Fruit fly (Drosophila melanogaster) whole organism, adult: ENCODE results near the gene Tbc1d22.
A peak's percentile ranks its signal among the peaks of the same experiment; 100 is the strongest.

Experiments
- CG11617 ChIP-seq: fragments of 200-800 bp; sonication (Bioruptor generic); optimal IDR thresholded peaks from 2 replicates; lab custom pipeline; 2017; ENCODE audit warnings: mild to moderate bottlenecking, missing biosample characterization, missing genetic modification reagents, missing genetic modification characterization
- CG12768 ChIP-seq: fragments of 200-800 bp; sonication (Bioruptor generic); optimal IDR thresholded peaks from 2 replicates; lab custom pipeline; 2017; ENCODE audit warnings: missing biosample characterization, missing genetic modification characterization, mild to moderate bottlenecking, moderate library complexity, missing genetic modification reagents
- CG14711 ChIP-seq: fragments of 200-800 bp; sonication (Bioruptor generic); optimal IDR thresholded peaks from 2 replicates; lab custom pipeline; 2018; ENCODE audit warnings: missing biosample characterization, mild to moderate bottlenecking, missing genetic modification characterization, moderate library complexity
- CG1620 ChIP-seq: fragments of 200-800 bp; sonication (Bioruptor generic); optimal IDR thresholded peaks from 2 replicates; lab custom pipeline; 2016; ENCODE audit warnings: missing biosample characterization, missing genetic modification characterization
- CG33017 ChIP-seq: fragments of 200-800 bp; sonication (Bioruptor generic); optimal IDR thresholded peaks from 2 replicates; lab custom pipeline; 2018; ENCODE audit warnings: missing biosample characterization, mild to moderate bottlenecking, missing genetic modification characterization, moderate library complexity
- CG5204 ChIP-seq: fragments of 200-800 bp; sonication (Bioruptor generic); optimal IDR thresholded peaks from 2 replicates; lab custom pipeline; 2016; ENCODE audit warnings: missing biosample characterization, missing genetic modification characterization
- CG7045 ChIP-seq: fragments of 200-800 bp; sonication (Bioruptor generic); optimal IDR thresholded peaks from 2 replicates; lab custom pipeline; 2017; ENCODE audit warnings: missing biosample characterization, mild to moderate bottlenecking, missing genetic modification characterization
- CG7101 ChIP-seq: fragments of 200-800 bp; sonication (Bioruptor generic); optimal IDR thresholded peaks from 2 replicates; lab custom pipeline; 2018; ENCODE audit warnings: missing biosample characterization, mild to moderate bottlenecking, missing genetic modification characterization, moderate library complexity
- Clk ChIP-seq: fragments of 200-800 bp; sonication (Bioruptor generic); optimal IDR thresholded peaks from 2 replicates; lab custom pipeline; 2017; ENCODE audit warnings: missing biosample characterization, missing genetic modification characterization
- Crg-1 ChIP-seq: fragments of 200-800 bp; sonication (Bioruptor generic); optimal IDR thresholded peaks from 2 replicates; lab custom pipeline; 2016; ENCODE audit warnings: missing biosample characterization, missing genetic modification characterization
- Hr96 ChIP-seq: fragments of 200-800 bp; sonication (Bioruptor generic); optimal IDR thresholded peaks from 2 replicates; lab custom pipeline; 2016; ENCODE audit warnings: missing biosample characterization, missing genetic modification characterization
- Mnt ChIP-seq: fragments of 200-800 bp; sonication (Bioruptor generic); optimal IDR thresholded peaks from 2 replicates; lab custom pipeline; 2016; ENCODE audit warnings: missing biosample characterization, mild to moderate bottlenecking, missing genetic modification characterization
- bab1 ChIP-seq: fragments of 200-800 bp; sonication (Bioruptor generic); optimal IDR thresholded peaks from 3 replicates; lab custom pipeline; 2019; ENCODE audit warnings: missing biosample characterization, mild to moderate bottlenecking, missing genetic modification characterization, moderate library complexity
- cic ChIP-seq: fragments of 200-800 bp; sonication (Bioruptor generic); optimal IDR thresholded peaks from 2 replicates; lab custom pipeline; 2017; ENCODE audit warnings: missing biosample characterization, mild to moderate bottlenecking, missing genetic modification characterization, moderate library complexity
- cnc ChIP-seq, 2 experiments: fragments of >200 bp; optimal IDR thresholded peaks; 2 replicates each; lab custom pipeline; 2017
- kay ChIP-seq: fragments of 200-800 bp; sonication (Bioruptor generic); peaks from one replicate; lab custom pipeline; 2016; ENCODE audit warnings: missing biosample characterization, missing genetic modification characterization, borderline replicate concordance
- ovo ChIP-seq: fragments of 200-800 bp; sonication (Bioruptor generic); optimal IDR thresholded peaks from 2 replicates; lab custom pipeline; 2016; ENCODE audit warnings: missing biosample characterization, missing genetic modification characterization
- pad ChIP-seq: fragments of 200-800 bp; sonication (Bioruptor generic); optimal IDR thresholded peaks from 3 replicates; lab custom pipeline; 2017; ENCODE audit warnings: missing biosample characterization, missing genetic modification characterization, mild to moderate bottlenecking, moderate library complexity, missing genetic modification reagents
- tj ChIP-seq: fragments of 200-800 bp; sonication (Bioruptor generic); optimal IDR thresholded peaks from 3 replicates; lab custom pipeline; 2017; ENCODE audit warnings: missing biosample characterization, mild to moderate bottlenecking, missing genetic modification characterization, moderate library complexity
- toe ChIP-seq: fragments of 200-800 bp; sonication (Bioruptor generic); optimal IDR thresholded peaks from 2 replicates; lab custom pipeline; 2016; ENCODE audit warnings: missing biosample characterization, missing genetic modification characterization

Gene Tbc1d22

DNA sequence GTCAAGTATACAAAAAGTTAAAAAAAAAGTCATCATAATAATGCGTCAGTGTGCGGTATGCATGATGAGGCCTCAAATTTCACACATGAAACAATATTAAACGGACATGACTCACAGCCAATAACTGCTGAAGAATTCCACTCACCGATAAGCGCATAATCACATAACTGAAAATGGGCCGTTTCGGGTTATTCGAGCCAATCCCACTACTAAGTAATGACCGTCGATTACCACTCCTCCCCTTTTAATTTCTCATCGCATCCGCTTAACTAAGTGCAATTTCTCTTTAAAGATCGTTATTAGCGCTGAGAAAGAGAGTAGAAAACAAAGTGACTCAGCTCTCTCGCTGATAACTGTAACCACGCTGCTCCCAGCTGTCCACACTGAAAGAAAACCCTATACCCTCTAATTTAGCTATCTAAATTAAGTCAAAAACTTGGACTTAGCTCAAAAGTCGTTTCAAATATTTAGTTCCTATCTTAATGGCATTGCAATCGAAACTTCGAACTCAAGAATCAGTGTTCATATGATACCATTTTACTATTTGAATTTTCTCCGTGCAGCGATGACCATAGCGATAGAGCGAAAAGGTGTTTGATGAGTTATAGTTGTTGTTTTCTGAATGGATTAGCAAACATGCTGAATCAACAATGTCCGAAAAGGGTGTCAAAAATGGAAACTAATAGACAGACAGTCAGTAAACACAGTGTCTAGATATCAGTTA lies 10.9 kb downstream of the Tbc1d22 start:
- TF ChIP-seq CG5204 (GFP tag; lab: Kevin White, UChicago) = no peak
- peak; percentile 7 for TF ChIP-seq CG7045 (GFP tag; lab: Kevin White, UChicago)
- TF ChIP-seq CG33017 = peak; percentile 86
- TF ChIP-seq Crg-1 = peak; percentile 48
- TF ChIP-seq cic (GFP tag; lab: Kevin White, UChicago) = peak; percentile 9
- peak; percentile 76 for TF ChIP-seq CG11617
- TF ChIP-seq toe (GFP tag; lab: Kevin White, UChicago) = no peak
- TF ChIP-seq kay (GFP tag; lab: Kevin White, UChicago) = no peak
- peak; percentile 43 for TF ChIP-seq Mnt (GFP tag; lab: Kevin White, UChicago)
- peak; percentile 81 for TF ChIP-seq bab1
- TF ChIP-seq Clk (GFP tag; lab: Kevin White, UChicago) = no peak
- TF ChIP-seq CG7101 (tag; lab: Kevin White, UChicago) = peak; percentile 77
- TF ChIP-seq tj = peak; percentile 40
- no peak for TF ChIP-seq pad (GFP tag; lab: Kevin White, UChicago)
- no peak for TF ChIP-seq cnc (optimal IDR thresholded peaks at IDR 0.05; lab: Kevin White, UChicago)
- peak; percentile 57 for TF ChIP-seq CG12768 (GFP tag; lab: Kevin White, UChicago)
- peak; percentile 58 for TF ChIP-seq CG1620 (GFP tag; lab: Kevin White, UChicago)
- no peak for TF ChIP-seq Hr96
- peak; percentile 81 for TF ChIP-seq ovo
- peak; percentile 75 for TF ChIP-seq CG14711

DNA sequence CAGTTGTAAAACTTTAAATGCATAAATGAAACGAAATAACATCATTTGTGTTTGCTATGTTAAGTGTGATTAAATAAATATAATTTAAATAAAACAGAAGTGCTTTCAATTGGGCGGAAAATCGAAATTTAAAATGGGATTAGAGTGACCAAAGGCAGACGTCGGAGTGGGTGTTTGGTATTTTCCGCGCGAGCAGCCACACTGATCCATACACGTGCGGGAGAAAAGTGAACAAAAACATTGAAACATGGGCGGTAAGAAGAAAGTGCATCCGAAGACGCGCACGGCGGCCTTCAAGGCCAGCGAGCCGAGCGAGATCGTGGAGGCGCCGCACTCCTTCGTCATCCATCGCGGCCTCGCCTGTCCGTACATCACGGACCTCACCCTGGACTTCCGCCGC lies 14.1 kb downstream of the Tbc1d22 start, which contains the start of gene ppan:
TSS of gene ppan (plus strand) at position 198 of the 400 bp plus-strand sequence.
- no peak for TF ChIP-seq Clk (GFP tag; lab: Kevin White, UChicago)
- TF ChIP-seq pad (GFP tag; lab: Kevin White, UChicago) = no peak
- TF ChIP-seq tj = no peak
- no peak for TF ChIP-seq CG7045 (GFP tag; lab: Kevin White, UChicago)
- peak; percentile 2 for TF ChIP-seq CG7101 (tag; lab: Kevin White, UChicago)
- no peak for TF ChIP-seq cic (GFP tag; lab: Kevin White, UChicago)
- TF ChIP-seq CG5204 (GFP tag; lab: Kevin White, UChicago) = no peak
- TF ChIP-seq CG12768 (GFP tag; lab: Kevin White, UChicago) = no peak
- TF ChIP-seq toe (GFP tag; lab: Kevin White, UChicago) = no peak
- no peak for TF ChIP-seq kay (GFP tag; lab: Kevin White, UChicago)
- no peak for TF ChIP-seq CG14711
- TF ChIP-seq ovo = no peak
- no peak for TF ChIP-seq cnc (optimal IDR thresholded peaks at IDR 0.05; lab: Kevin White, UChicago)
- no peak for TF ChIP-seq CG1620 (GFP tag; lab: Kevin White, UChicago)
- TF ChIP-seq CG33017 = no peak
- TF ChIP-seq Mnt (GFP tag; lab: Kevin White, UChicago) = peak; percentile 98
- TF ChIP-seq Hr96 = no peak
- TF ChIP-seq CG11617 = peak; percentile 13
- no peak for TF ChIP-seq Crg-1
- peak; percentile 49 for TF ChIP-seq bab1

DNA sequence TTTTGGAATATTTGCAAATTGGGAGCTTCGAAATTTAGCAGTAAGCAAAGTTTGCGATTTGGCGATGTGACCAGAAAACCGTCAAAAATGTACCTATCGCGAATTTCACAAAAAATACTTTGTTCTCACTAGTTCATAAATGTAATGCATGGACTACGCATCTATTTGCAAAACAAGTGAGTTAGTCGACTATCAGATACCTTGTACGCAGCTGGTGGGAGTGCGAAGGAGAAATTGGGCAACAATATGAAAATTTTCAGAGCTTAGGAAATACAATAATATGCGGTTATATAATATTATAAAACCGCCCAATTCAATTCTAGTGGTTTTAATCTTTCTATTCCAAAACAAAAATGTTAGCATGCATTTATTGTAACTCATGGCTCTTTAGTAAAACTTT lies 16.8 kb downstream of the Tbc1d22 start, which contains the start of gene Bdbt:
TSS of gene Bdbt (minus strand) at position 73 of the 400 bp plus-strand sequence.
- no peak for TF ChIP-seq CG14711
- no peak for TF ChIP-seq ovo
- TF ChIP-seq cic (GFP tag; lab: Kevin White, UChicago) = no peak
- no peak for TF ChIP-seq CG7045 (GFP tag; lab: Kevin White, UChicago)
- no peak for TF ChIP-seq Clk (GFP tag; lab: Kevin White, UChicago)
- no peak for TF ChIP-seq pad (GFP tag; lab: Kevin White, UChicago)
- TF ChIP-seq Crg-1 = no peak
- TF ChIP-seq CG7101 (tag; lab: Kevin White, UChicago) = peak; percentile 32
- no peak for TF ChIP-seq Hr96
- TF ChIP-seq toe (GFP tag; lab: Kevin White, UChicago) = no peak
- no peak for TF ChIP-seq CG33017
- TF ChIP-seq CG1620 (GFP tag; lab: Kevin White, UChicago) = no peak
- no peak for TF ChIP-seq CG5204 (GFP tag; lab: Kevin White, UChicago)
- peak; percentile 67 for TF ChIP-seq Mnt (GFP tag; lab: Kevin White, UChicago)
- no peak for TF ChIP-seq bab1
- peak; percentile 7 for TF ChIP-seq CG12768 (GFP tag; lab: Kevin White, UChicago)
- no peak for TF ChIP-seq kay (GFP tag; lab: Kevin White, UChicago)
- peak; percentile 31 for TF ChIP-seq tj
- TF ChIP-seq CG11617 = peak; percentile 9
- no peak for TF ChIP-seq cnc (optimal IDR thresholded peaks at IDR 0.05; lab: Kevin White, UChicago)

DNA sequence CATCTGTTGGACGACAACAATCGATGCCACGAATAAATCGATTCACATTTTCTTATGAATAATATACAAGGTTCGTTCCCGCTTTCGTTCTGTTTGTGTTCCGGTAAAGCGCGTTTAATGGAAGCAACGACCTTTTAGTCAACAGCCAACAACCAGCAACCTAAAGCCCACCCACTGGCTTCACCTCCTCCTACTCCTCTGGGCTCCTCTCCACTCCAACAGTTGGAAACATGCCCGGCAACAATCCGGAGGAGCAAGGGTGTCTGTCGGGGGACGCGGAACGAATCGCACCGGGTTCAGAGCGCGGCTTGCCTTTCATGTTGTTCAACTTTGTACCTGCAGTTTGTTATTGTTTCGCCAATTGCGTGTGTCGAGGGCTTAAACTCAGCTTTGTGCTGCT lies 22.2 kb downstream of the Tbc1d22 start:
- TF ChIP-seq Crg-1 = no peak
- TF ChIP-seq CG5204 (GFP tag; lab: Kevin White, UChicago) = no peak
- no peak for TF ChIP-seq CG14711
- TF ChIP-seq cnc (optimal IDR thresholded peaks at IDR 0.05; lab: Kevin White, UChicago) = no peak
- TF ChIP-seq ovo = no peak
- TF ChIP-seq CG1620 (GFP tag; lab: Kevin White, UChicago) = no peak
- TF ChIP-seq toe (GFP tag; lab: Kevin White, UChicago) = no peak
- TF ChIP-seq cic (GFP tag; lab: Kevin White, UChicago) = no peak
- no peak for TF ChIP-seq Clk (GFP tag; lab: Kevin White, UChicago)
- no peak for TF ChIP-seq CG12768 (GFP tag; lab: Kevin White, UChicago)

DNA sequence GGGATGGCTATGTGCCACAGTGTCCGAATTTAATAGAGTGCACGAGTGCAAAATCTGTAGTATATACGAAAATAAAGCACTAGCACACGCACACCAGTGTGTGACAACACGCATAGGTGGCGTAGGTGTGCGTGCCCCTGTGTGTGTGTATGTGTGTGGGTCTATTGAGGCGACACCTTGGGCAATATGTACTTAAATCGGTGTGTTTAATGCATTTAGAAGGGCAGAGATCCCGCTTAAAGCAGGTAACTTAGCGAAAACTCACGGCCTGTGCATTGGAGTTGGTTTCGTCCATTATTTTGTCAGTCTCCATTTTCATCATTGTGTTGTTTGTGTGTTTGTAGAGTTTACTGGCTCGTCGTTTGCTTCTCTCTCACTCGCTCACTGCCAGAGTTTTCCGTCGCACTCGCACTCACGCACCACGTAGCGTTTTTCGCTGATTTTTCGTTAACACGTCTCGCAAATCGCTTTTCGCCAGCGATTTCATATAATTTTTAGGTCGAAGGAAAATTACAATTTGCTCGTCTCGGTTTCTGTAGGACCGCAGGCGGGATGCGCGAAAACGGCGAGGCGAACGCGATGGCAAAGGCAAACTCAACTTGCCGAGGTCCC lies 24.8 kb downstream of the Tbc1d22 start:
- peak; percentile 27 for TF ChIP-seq tj
- no peak for TF ChIP-seq Mnt (GFP tag; lab: Kevin White, UChicago)
- peak; percentile 7 for TF ChIP-seq bab1
